Worm (Caenorhabditis elegans): ENCODE measurements around the gene T07H3.8.

Gene T07H3.8

ce11 chrII:1621180-1621579 is 34.8 kb downstream of the T07H3.8 start, which contains the start of gene fbxa-158:
Gene fbxa-158, minus strand, starts transcription at chrII:1621280.
- TF ChIP-seq attf-5 (GFP tag; optimal IDR thresholded peaks at IDR 0.05), result no peak
- no peak for TF ChIP-seq Y79H2A.3 (GFP tag; conservative IDR thresholded peaks at IDR 0.05)
- no peak for TF ChIP-seq lin-40 (tag; optimal IDR thresholded peaks at IDR 0.05)
- TF ChIP-seq C17E4.6 (GFP tag; IDR thresholded peaks at IDR 0.05), result no peak
- TF ChIP-seq mes-4 (tag; optimal IDR thresholded peaks at IDR 0.05), result no peak

ce11 chrII:1621795-1622194 is 35.4 kb downstream of the T07H3.8 start:
- TF ChIP-seq nhr-80 (tag; optimal IDR thresholded peaks at IDR 0.05), result peak; percentile 5
- TF ChIP-seq atf-7 (tag; optimal IDR thresholded peaks at IDR 0.05), result no peak

- TF ChIP-seq F57C9.4 (tag; optimal IDR thresholded peaks at IDR 0.05), result no peak
- no peak for TF ChIP-seq lsl-1 (GFP tag; optimal IDR thresholded peaks at IDR 0.05)
- TF ChIP-seq nhr-179 (tag; optimal IDR thresholded peaks at IDR 0.05), result no peak
- TF ChIP-seq F55B11.4 (tag; optimal IDR thresholded peaks at IDR 0.05; ENCODE audit: borderline replicate concordance, insufficient read depth), result no peak
- no peak for TF ChIP-seq lin-26 (GFP tag; IDR thresholded peaks at IDR 0.05)
- TF ChIP-seq ceh-79 (tag; optimal IDR thresholded peaks at IDR 0.05), result no peak
- no peak for TF ChIP-seq F33H1.4 (GFP tag; IDR thresholded peaks at IDR 0.05)
- TF ChIP-seq nfyb-1 (GFP tag; IDR thresholded peaks at IDR 0.05), result no peak
- no peak for TF ChIP-seq die-1 (tag; optimal IDR thresholded peaks at IDR 0.05)
- TF ChIP-seq snpc-1.1 (tag; optimal IDR thresholded peaks at IDR 0.05; ENCODE audit: insufficient read depth), result no peak
- TF ChIP-seq B0019.2 (GFP tag; conservative IDR thresholded peaks at IDR 0.05), result no peak
Observed at ce11 chrII:1624572-1624971, 38.2 kb downstream of the T07H3.8 start, which contains the start of gene fbxa-160. Gene fbxa-160, minus strand, starts transcription at chrII:1624672.

ce11 chrII:1625666-1626065 is 39.3 kb downstream of the T07H3.8 start, which contains the start of gene C08E3.14:
Gene C08E3.14, plus strand, starts transcription at chrII:1625966.
- TF ChIP-seq egl-44 (GFP tag; IDR thresholded peaks at IDR 0.05), result no peak
- TF ChIP-seq nfyb-1 (GFP tag; IDR thresholded peaks at IDR 0.05), result no peak
- no peak for TF ChIP-seq athp-1 (tag; optimal IDR thresholded peaks at IDR 0.05)
- no peak for TF ChIP-seq let-526 (GFP tag; IDR thresholded peaks at IDR 0.05)
- no peak for TF ChIP-seq F49E8.2 (tag; optimal IDR thresholded peaks at IDR 0.05; ENCODE audit: insufficient read depth)
- TF ChIP-seq egl-18 (GFP tag; IDR thresholded peaks at IDR 0.05), result no peak
- TF ChIP-seq nhr-80 (tag; optimal IDR thresholded peaks at IDR 0.05), result no peak
- no peak for TF ChIP-seq attf-6 (GFP tag; IDR thresholded peaks at IDR 0.05)
- TF ChIP-seq mel-28 (tag; optimal IDR thresholded peaks at IDR 0.05; ENCODE audit: borderline replicate concordance), result no peak
- TF ChIP-seq snpc-1.1 (tag; optimal IDR thresholded peaks at IDR 0.05; ENCODE audit: insufficient read depth), result no peak
- no peak for TF ChIP-seq nfya-1 (tag; optimal IDR thresholded peaks at IDR 0.05; ENCODE audit: borderline replicate concordance, insufficient read depth)
- TF ChIP-seq B0261.1 (tag; optimal IDR thresholded peaks at IDR 0.05), result no peak
- TF ChIP-seq bed-2 (GFP tag; IDR thresholded peaks at IDR 0.05), result no peak
- TF ChIP-seq T07F8.4 (tag; optimal IDR thresholded peaks at IDR 0.05), result no peak
- no peak for TF ChIP-seq ZK185.1 (tag; optimal IDR thresholded peaks at IDR 0.05; ENCODE audit: poor library complexity, severe bottlenecking)
- TF ChIP-seq Y53G8AR.9 (GFP tag; conservative IDR thresholded peaks at IDR 0.05), result no peak
- no peak for TF ChIP-seq rcor-1 (GFP tag; IDR thresholded peaks at IDR 0.05)
- no peak for TF ChIP-seq D2030.7 (GFP tag; IDR thresholded peaks at IDR 0.05)
- no peak for TF ChIP-seq lsl-1 (GFP tag; optimal IDR thresholded peaks at IDR 0.05)
- TF ChIP-seq F57C9.4 (tag; optimal IDR thresholded peaks at IDR 0.05), result no peak
